Worm (Caenorhabditis elegans): ENCODE measurements around the gene Y37E11AL.3.

Y37E11AL.3 gene

DNA sequence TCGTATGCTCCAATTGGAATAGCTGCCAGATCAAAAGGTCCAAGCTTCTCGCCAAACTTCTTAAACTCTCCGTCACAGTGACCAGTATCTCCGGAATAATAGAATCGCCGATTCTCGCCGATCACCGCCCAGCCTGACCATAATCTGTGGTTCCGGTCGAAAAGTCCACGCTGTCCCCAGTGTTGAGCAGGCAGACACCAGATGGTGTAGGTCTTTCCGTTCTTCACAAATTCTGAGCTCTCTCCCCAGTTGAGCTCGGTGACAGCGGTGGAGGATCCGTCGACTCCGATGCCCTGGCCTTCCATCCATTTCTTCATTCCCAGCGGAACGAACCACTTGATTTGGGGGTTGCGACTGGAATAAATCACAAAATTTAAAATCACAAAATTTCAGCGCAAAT is 41.5 kb downstream of the Y37E11AL.3 start:
- TF ChIP-seq pros-1 (tag; optimal IDR thresholded peaks at IDR 0.05) (no peak), fax-1 (tag; optimal IDR thresholded peaks at IDR 0.05) (no peak), ceh-19 (GFP tag; optimal IDR thresholded peaks at IDR 0.05) (no peak), elt-4 (tag; optimal IDR thresholded peaks at IDR 0.05) (no peak), unc-86 (tag; optimal IDR thresholded peaks at IDR 0.05) (no peak), Y22D7AL.16 (tag; optimal IDR thresholded peaks at IDR 0.05) (no peak)

DNA sequence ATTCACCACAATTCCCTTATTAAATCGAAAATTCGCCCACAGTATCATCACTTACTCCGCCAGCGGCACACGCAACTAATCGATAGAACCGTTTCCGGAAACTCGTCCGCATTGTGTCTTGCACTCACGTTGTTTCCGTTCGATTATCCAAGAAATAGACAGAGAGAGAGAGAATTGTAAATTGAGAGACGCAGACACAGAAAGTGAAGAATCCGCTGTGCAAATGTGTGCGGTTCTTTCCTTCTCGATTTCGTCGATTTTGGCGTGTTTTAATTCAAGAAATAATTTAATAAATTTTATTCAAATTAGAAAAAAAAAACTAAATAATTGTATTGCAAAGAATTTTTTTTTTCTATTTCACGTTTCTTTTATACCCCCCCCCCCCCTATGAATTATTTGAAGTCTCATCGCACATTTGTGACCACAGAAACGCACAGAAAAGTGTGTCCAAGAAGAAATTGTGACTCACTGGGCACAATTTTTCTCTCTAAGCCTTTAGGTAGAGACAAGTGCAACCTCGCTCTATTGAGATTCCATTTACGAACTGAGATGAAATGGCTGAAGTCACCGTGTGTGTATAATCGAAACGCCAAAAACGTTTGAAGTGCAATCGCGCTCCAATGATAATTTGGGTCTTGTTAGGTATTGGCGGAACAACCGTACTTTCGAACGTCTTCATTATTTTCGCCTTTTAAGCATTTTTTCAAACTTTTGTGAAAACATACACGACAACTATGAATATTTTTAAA is 44.1 kb downstream of the Y37E11AL.3 start, which contains the start of gene nape-2:
Gene nape-2 (minus strand): TSS at position 271 of the 749 bp plus-strand sequence.
- peak; percentile 34 for TF ChIP-seq ceh-48 (tag; optimal IDR thresholded peaks at IDR 0.05)
- no peak for TF ChIP-seq zip-5 (tag; optimal IDR thresholded peaks at IDR 0.05)
- TF ChIP-seq ceh-31 (tag; optimal IDR thresholded peaks at IDR 0.05) = peak; percentile 3
- no peak for TF ChIP-seq ets-4 (tag; optimal IDR thresholded peaks at IDR 0.05)

DNA sequence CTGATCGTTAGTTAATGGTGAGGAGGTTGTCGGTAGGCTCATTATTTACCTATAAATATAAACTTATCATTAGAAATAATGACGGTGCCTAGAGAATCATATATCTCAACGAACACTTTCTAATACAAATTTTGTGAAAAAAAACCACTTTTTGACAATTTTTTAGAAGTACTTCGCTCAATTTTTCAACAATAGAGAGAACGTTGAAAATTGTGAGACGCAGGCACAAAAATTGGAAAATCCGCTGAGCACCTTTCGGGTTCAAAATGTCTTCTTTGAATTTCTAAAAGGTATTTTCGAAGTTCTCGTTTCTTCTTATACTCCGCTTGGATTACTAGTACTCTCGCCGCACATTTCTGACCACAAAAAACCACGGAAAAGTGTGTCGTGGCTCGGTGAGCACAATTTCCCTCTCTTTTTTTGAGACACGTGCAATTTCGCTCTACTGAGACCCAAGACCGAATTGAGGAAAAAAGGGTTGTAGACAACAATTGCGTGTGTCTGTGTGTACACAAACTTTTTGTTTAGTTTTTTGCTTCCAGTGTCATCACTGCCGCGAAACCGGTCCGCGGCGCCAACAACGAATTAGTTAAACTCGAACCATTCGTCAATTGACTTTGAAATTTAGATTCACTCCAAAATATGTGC is 46.2 kb downstream of the Y37E11AL.3 start, which contains the start of gene nape-1:
Gene nape-1 (minus strand): TSS at position 51 of the 648 bp plus-strand sequence.
- TF ChIP-seq dmd-4 (tag; optimal IDR thresholded peaks at IDR 0.05; ENCODE audit: borderline replicate concordance) (no peak), ceh-18 (tag; optimal IDR thresholded peaks at IDR 0.05) (peak; percentile 40)

DNA sequence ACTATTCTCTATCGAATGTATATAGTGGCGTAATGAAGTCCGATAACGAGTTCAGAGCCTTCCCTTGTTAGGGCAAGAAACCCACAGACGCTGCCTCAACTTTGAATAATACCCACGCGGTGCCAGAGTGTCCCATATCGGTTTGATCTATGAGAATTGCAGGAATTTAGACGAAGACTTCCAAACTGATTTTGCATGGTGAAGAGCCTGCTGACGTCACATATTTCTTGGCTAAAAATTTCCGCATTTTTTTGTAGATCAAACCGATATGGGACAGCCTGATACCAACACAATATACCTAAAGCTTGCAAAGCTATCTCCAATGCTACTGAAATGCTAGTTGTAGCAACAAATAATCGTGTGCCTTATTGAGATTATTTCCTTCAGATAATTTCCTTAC is 47.1 kb downstream of the Y37E11AL.3 start:
- TF ChIP-seq ceh-48 (tag; optimal IDR thresholded peaks at IDR 0.05) (no peak), hlh-15 (tag; optimal IDR thresholded peaks at IDR 0.05) (no peak), fkh-10 (GFP tag; optimal IDR thresholded peaks at IDR 0.05) (no peak), ceh-31 (tag; optimal IDR thresholded peaks at IDR 0.05) (no peak), pros-1 (tag; optimal IDR thresholded peaks at IDR 0.05) (no peak), hlh-8 (tag; optimal IDR thresholded peaks at IDR 0.05) (no peak), elt-4 (tag; optimal IDR thresholded peaks at IDR 0.05) (no peak), Y22D7AL.16 (tag; optimal IDR thresholded peaks at IDR 0.05) (no peak), tbx-2 (tag; optimal IDR thresholded peaks at IDR 0.05) (no peak)

DNA sequence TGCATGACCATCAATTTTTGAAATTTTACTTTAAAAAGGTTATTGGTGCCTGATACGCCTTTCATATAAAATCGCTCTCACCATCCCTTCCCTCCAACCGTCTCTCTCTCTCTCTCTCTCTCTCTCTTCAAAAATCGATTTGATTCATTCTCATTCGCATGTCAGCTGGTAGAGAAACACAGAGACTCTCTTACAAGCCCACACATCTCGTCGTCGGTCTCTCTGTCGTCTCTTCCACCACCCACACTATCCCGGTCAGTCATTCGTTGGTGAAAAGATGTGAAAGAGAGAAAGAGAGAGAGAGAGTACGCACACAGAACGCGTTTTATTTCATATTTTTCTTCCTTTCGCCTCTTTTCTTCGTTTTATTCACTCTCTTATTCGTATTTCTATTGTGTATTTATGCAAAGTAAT is 47.7 kb downstream of the Y37E11AL.3 start:
- TF ChIP-seq ama-1 (optimal IDR thresholded peaks at IDR 0.05) = no peak
- TF ChIP-seq unc-42 (tag; optimal IDR thresholded peaks at IDR 0.05) = peak; percentile 60
- TF ChIP-seq madf-2 (tag; optimal IDR thresholded peaks at IDR 0.05) = no peak
- no peak for TF ChIP-seq elt-2 (tag; optimal IDR thresholded peaks at IDR 0.05)
- TF ChIP-seq che-1 (tag; optimal IDR thresholded peaks at IDR 0.05) = no peak
- TF ChIP-seq T23F11.4 (GFP tag; optimal IDR thresholded peaks at IDR 0.05) = no peak
- no peak for TF ChIP-seq ceh-6 (GFP tag; optimal IDR thresholded peaks at IDR 0.05)
- TF ChIP-seq ceh-19 (GFP tag; optimal IDR thresholded peaks at IDR 0.05) = peak; percentile 32
- no peak for TF ChIP-seq ceh-22 (tag; optimal IDR thresholded peaks at IDR 0.05)
- peak; percentile 47 for TF ChIP-seq dve-1 (tag; optimal IDR thresholded peaks at IDR 0.05)
- TF ChIP-seq sox-2 (GFP tag; IDR thresholded peaks at IDR 0.05) = no peak
- no peak for TF ChIP-seq hlh-6 (tag; optimal IDR thresholded peaks at IDR 0.05)
- TF ChIP-seq pha-2 (tag; optimal IDR thresholded peaks at IDR 0.05) = no peak
- no peak for TF ChIP-seq F13H6.1 (tag; optimal IDR thresholded peaks at IDR 0.05)
- peak; percentile 94 for TF ChIP-seq nfya-1 (tag; optimal IDR thresholded peaks at IDR 0.05)
- peak; percentile 42 for TF ChIP-seq ceh-2 (tag; optimal IDR thresholded peaks at IDR 0.05)
- no peak for TF ChIP-seq K02D7.2 (tag; optimal IDR thresholded peaks at IDR 0.05)
- TF ChIP-seq C38D4.7 (GFP tag; optimal IDR thresholded peaks at IDR 0.05) = no peak
- no peak for TF ChIP-seq ceh-24 (tag; optimal IDR thresholded peaks at IDR 0.05)
- peak; percentile 39 for TF ChIP-seq pax-1 (tag; optimal IDR thresholded peaks at IDR 0.05)
- peak; percentile 52 for TF ChIP-seq K09A11.1 (tag; optimal IDR thresholded peaks at IDR 0.05; ENCODE audit: insufficient read depth)
- TF ChIP-seq nhr-232 (tag; optimal IDR thresholded peaks at IDR 0.05) = no peak
- TF ChIP-seq pqm-1 (tag; optimal IDR thresholded peaks at IDR 0.05) = no peak
- no peak for TF ChIP-seq nhr-11 (tag; optimal IDR thresholded peaks at IDR 0.05)
- peak; percentile 14 for TF ChIP-seq rnt-1 (tag; optimal IDR thresholded peaks at IDR 0.05)
- no peak for TF ChIP-seq fkh-6 (tag; optimal IDR thresholded peaks at IDR 0.05)
- no peak for TF ChIP-seq gmeb-2 (tag; optimal IDR thresholded peaks at IDR 0.05)
- TF ChIP-seq tbx-7 (tag; optimal IDR thresholded peaks at IDR 0.05) = no peak
- peak; percentile 95 for TF ChIP-seq unc-55 (GFP tag; optimal IDR thresholded peaks at IDR 0.05)
- no peak for TF ChIP-seq ets-4 (tag; optimal IDR thresholded peaks at IDR 0.05)
